Fruit fly (Drosophila melanogaster) whole organism: ENCODE measurements around the gene bab2.

Experiments
- CG8478 ChIP-seq: fragments of >200 bp; optimal IDR thresholded peaks from 2 replicates; lab custom pipeline; 2018; ENCODE audit warnings: inconsistent platforms
- pan ChIP-seq: fragments of >200 bp; optimal IDR thresholded peaks from 2 replicates; lab custom pipeline; 2017
- usp ChIP-seq: fragments of >200 bp; optimal IDR thresholded peaks from 2 replicates; lab custom pipeline; 2017; ENCODE audit warnings: missing biosample characterization, missing genetic modification characterization, mixed read lengths

dm6 chr3L:1176515-1176914 lies 561 bp downstream of the bab2 start:
- TF ChIP-seq pan (lab: Kevin White, UChicago) (no peak), CG8478 (lab: Kevin White, UChicago) (no peak), usp (GFP tag; lab: Kevin White, UChicago) (no peak)
